Worm (Caenorhabditis elegans): ENCODE data around the gene tomm-7.

Gene tomm-7

DNA sequence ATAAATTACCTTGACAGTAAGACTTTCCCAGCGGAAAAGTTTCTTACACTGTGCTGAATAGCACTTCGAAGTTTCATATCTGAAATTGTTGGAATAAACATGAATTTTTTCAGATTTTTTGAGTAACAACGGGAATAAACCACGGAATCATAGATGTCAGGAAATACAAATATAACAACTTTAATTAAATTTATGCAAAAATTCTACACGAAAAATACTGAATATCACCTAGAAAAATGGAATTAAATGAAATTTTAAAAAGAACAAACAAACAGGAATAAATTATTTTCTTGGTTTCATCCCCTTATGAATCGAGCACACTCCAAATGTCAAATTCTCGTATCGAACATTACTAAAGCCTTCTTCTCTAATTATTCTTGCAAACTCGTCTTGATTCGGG, 2.3 kb upstream of the tomm-7 start, which contains the start of gene tag-307:
Gene tag-307 (minus strand): TSS at position 101 of the 400 bp plus-strand sequence.
- TF ChIP-seq hlh-15 (tag; optimal IDR thresholded peaks at IDR 0.05) (no peak), pat-9 (tag; optimal IDR thresholded peaks at IDR 0.05) (no peak), mec-3 (tag; optimal IDR thresholded peaks at IDR 0.05; ENCODE audit: borderline replicate concordance) (no peak), K02D7.2 (tag; optimal IDR thresholded peaks at IDR 0.05) (no peak), ceh-30 (tag; optimal IDR thresholded peaks at IDR 0.05) (no peak), unc-42 (tag; optimal IDR thresholded peaks at IDR 0.05) (no peak), hlh-8 (tag; optimal IDR thresholded peaks at IDR 0.05) (no peak), nhr-11 (tag; optimal IDR thresholded peaks at IDR 0.05) (no peak), pha-4 (tag; optimal IDR thresholded peaks at IDR 0.05) (no peak), sox-2 (GFP tag; IDR thresholded peaks at IDR 0.05) (no peak), ceh-14 (tag; optimal IDR thresholded peaks at IDR 0.05) (no peak)

DNA sequence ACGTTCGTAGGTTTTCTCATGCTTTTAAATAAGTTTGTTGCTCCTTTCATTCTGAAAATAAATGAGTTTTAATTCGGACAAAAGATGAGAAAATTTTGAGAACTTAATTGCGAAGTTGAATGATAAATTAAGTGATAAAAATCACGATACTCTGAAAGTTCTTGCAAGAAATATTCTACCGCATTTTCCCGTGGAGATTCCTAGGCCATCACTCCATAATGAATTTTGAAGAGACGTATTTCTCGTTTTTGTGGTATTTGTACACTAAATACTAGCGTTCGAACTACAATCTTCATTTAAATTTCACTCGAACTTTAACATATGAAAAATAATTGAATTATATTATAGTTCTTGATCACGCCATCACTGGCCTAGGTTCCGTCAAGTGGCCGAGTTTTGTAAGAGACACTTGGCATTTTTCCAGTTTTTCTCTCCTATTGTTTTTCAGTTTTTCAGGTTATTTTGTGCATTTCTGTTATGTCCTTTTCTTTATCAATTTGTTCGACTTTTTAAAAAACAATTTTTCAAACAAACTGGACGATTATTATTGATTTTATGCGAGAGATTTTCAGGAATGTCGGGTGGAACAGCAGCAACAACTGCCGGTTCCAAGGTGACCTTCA, 895 bp upstream of the tomm-7 start, which contains the start of the genes coq-5 and ufm-1:
Gene coq-5 (minus strand): TSS at position 51 of the 623 bp plus-strand sequence.
Gene ufm-1 (plus strand): TSS at position 573 of the 623 bp plus-strand sequence.
- no peak for TF ChIP-seq pag-3 (tag; optimal IDR thresholded peaks at IDR 0.05; ENCODE audit: borderline replicate concordance)
- peak; percentile 73 for TF ChIP-seq C08G9.2 (tag; optimal IDR thresholded peaks at IDR 0.05)
- TF ChIP-seq ama-1 (optimal IDR thresholded peaks at IDR 0.05), result no peak
- TF ChIP-seq unc-55 (GFP tag; optimal IDR thresholded peaks at IDR 0.05), result no peak
- peak; percentile 14 for TF ChIP-seq tbx-2 (tag; optimal IDR thresholded peaks at IDR 0.05)
- peak; percentile 1 for TF ChIP-seq hlh-8 (tag; optimal IDR thresholded peaks at IDR 0.05)
- TF ChIP-seq K09A11.1 (tag; optimal IDR thresholded peaks at IDR 0.05; ENCODE audit: insufficient read depth), result no peak
- TF ChIP-seq ceh-14 (tag; optimal IDR thresholded peaks at IDR 0.05), result peak; percentile 14
- peak; percentile 33 for TF ChIP-seq pqm-1 (tag; optimal IDR thresholded peaks at IDR 0.05)
- TF ChIP-seq odd-2 (tag; optimal IDR thresholded peaks at IDR 0.05), result no peak
- peak; percentile 77 for TF ChIP-seq ceh-31 (tag; optimal IDR thresholded peaks at IDR 0.05)
- TF ChIP-seq elt-4 (tag; optimal IDR thresholded peaks at IDR 0.05), result no peak
- peak; percentile 0 for TF ChIP-seq fax-1 (tag; optimal IDR thresholded peaks at IDR 0.05)
- peak; percentile 42 for TF ChIP-seq tbx-7 (tag; optimal IDR thresholded peaks at IDR 0.05)
- TF ChIP-seq elt-2 (tag; optimal IDR thresholded peaks at IDR 0.05), result peak; percentile 31
- peak; percentile 49 for TF ChIP-seq ets-4 (tag; optimal IDR thresholded peaks at IDR 0.05)
- peak; percentile 47 for TF ChIP-seq zip-5 (tag; optimal IDR thresholded peaks at IDR 0.05)
- TF ChIP-seq nhr-11 (tag; optimal IDR thresholded peaks at IDR 0.05), result no peak
- no peak for TF ChIP-seq pax-1 (tag; optimal IDR thresholded peaks at IDR 0.05)
- peak; percentile 11 for TF ChIP-seq unc-42 (tag; optimal IDR thresholded peaks at IDR 0.05)
- peak; percentile 69 for TF ChIP-seq ceh-2 (tag; optimal IDR thresholded peaks at IDR 0.05)
- TF ChIP-seq ceh-45 (GFP tag; IDR thresholded peaks at IDR 0.05), result no peak

DNA sequence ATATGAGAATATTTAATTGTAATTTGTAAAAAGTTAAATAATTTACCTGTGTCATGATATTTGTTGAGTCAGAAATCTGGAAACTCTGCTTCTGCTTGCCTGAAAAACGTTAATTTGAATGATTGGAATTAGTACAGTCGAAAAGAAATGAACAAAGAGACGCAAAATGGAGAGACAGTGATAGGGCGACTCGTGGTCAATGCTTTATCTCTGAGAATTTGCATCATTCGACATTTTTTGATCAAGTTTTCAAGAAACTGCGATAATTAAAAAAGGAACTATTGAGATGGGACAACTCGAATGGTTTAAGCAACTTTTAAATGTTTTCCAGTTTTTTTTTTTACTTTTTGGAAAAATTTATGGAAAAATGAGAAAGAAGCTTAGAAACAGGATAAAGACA, 1.5 kb downstream of the tomm-7 start, which contains the start of gene cuc-1:
Gene cuc-1 (minus strand): TSS at position 101 of the 400 bp plus-strand sequence.
- no peak for TF ChIP-seq ceh-30 (tag; optimal IDR thresholded peaks at IDR 0.05)

DNA sequence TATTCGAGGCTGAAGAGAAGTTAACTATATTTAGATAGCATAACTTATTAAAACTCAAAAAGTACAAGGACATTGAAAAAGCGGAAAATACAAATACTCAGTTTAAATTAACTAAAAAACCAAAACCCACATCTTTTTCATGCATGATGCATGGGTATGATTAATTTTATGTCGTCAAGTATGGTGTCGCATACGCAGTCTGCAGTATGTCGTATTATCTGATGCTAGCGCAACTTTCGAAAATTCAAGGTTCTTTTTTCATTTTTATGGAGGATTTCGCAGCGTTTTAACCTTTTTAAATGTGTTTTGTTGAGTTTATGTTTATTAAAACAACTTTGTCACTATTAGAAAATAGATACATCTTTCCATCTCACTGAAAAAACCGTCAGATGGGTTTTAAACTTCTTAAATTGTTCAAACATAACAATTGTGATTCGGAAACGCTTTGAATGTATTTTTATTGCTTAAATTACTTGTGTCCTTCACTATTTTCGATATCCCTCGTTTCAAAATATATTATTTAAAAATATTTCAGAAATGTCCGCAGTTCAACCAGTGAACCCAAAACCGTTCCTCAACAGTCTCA, 2.2 kb downstream of the tomm-7 start, which contains the start of gene snr-5:
Gene snr-5 (plus strand): TSS at position 536 of the 586 bp plus-strand sequence.
- TF ChIP-seq ref-2 (tag; optimal IDR thresholded peaks at IDR 0.05) (no peak), unc-42 (tag; optimal IDR thresholded peaks at IDR 0.05) (peak; percentile 11)

DNA sequence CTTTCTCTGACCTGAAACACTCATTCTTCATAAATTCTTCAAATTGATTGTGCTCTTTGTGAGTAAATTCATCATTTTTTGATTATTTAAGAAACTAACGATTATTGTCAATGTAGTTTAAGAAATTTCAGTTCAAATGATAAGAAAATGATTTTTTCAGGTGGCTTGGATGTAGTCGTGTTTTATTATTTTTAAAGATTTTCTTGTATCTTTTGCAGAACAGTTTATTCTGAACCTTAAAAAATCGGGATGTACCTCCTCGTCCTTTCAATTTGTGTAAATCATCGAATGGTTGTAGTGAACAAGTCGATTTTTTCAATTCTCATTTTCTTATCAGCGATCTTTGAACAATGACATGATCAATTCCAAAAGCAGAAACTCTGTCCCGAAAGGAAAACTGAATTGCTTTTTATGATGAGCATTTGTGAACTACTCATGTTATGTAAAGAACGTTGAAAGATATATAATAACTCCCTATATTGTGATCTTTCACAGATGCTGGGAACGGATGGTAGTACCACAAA, 5.9 kb downstream of the tomm-7 start, which contains the start of gene slc-17.3:
Gene slc-17.3 (minus strand): TSS at position 51 of the 524 bp plus-strand sequence.
- TF ChIP-seq lim-6 (tag; optimal IDR thresholded peaks at IDR 0.05) (no peak), odd-2 (tag; optimal IDR thresholded peaks at IDR 0.05) (no peak), ets-4 (tag; optimal IDR thresholded peaks at IDR 0.05) (no peak), nhr-11 (tag; optimal IDR thresholded peaks at IDR 0.05) (no peak), ceh-19 (GFP tag; optimal IDR thresholded peaks at IDR 0.05) (no peak), ceh-6 (GFP tag; optimal IDR thresholded peaks at IDR 0.05) (no peak), K09A11.1 (tag; optimal IDR thresholded peaks at IDR 0.05; ENCODE audit: insufficient read depth) (no peak), pros-1 (tag; optimal IDR thresholded peaks at IDR 0.05) (no peak), ceh-22 (tag; optimal IDR thresholded peaks at IDR 0.05) (no peak), pag-3 (tag; optimal IDR thresholded peaks at IDR 0.05; ENCODE audit: borderline replicate concordance) (no peak), ceh-18 (tag; optimal IDR thresholded peaks at IDR 0.05) (no peak), tbx-2 (tag; optimal IDR thresholded peaks at IDR 0.05) (no peak), unc-3 (GFP tag; conservative IDR thresholded peaks at IDR 0.05) (no peak), unc-3 (tag; optimal IDR thresholded peaks at IDR 0.05) (no peak), T23F11.4 (GFP tag; optimal IDR thresholded peaks at IDR 0.05) (no peak), unc-55 (GFP tag; optimal IDR thresholded peaks at IDR 0.05) (no peak), mec-3 (tag; optimal IDR thresholded peaks at IDR 0.05; ENCODE audit: borderline replicate concordance) (no peak), ceh-31 (tag; optimal IDR thresholded peaks at IDR 0.05) (no peak), ahr-1 (tag; optimal IDR thresholded peaks at IDR 0.05) (no peak)
